Worm (Caenorhabditis elegans): ENCODE results near the gene F41C3.8.

- TF ChIP-seq tbx-37 (GFP tag; conservative IDR thresholded peaks at IDR 0.05) (no peak), ama-1 (optimal IDR thresholded peaks at IDR 0.05) (no peak), aly-1 (tag; optimal IDR thresholded peaks at IDR 0.05) (no peak), flt-1 (GFP tag; IDR thresholded peaks at IDR 0.05) (no peak), ceh-13 (GFP tag; optimal IDR thresholded peaks at IDR 0.05) (no peak), ceh-36 (tag; optimal IDR thresholded peaks at IDR 0.05) (no peak), hnd-1 (tag; optimal IDR thresholded peaks at IDR 0.05) (no peak), sea-1 (GFP tag; conservative IDR thresholded peaks at IDR 0.05) (no peak), scrt-1 (GFP tag; IDR thresholded peaks at IDR 0.05) (no peak), pes-1 (GFP tag; IDR thresholded peaks at IDR 0.05) (no peak), B0310.2 (tag; optimal IDR thresholded peaks at IDR 0.05) (no peak), hmbx-1 (tag; optimal IDR thresholded peaks at IDR 0.05) (no peak)
Measured at ce11 chrII:4755654-4756053, 39.8 kb downstream of the F41C3.8 start.
